Worm (Caenorhabditis elegans): Measurements from ENCODE around the gene C14B1.2.

ce11 chrIII:3736302-3736701 is 34.2 kb downstream of the C14B1.2 start, which contains the start of gene F34D10.4:
- TF ChIP-seq attf-5 (GFP tag; optimal IDR thresholded peaks at IDR 0.05) (no peak), B0261.1 (tag; optimal IDR thresholded peaks at IDR 0.05) (no peak), lin-40 (tag; optimal IDR thresholded peaks at IDR 0.05) (no peak), snpc-4 (GFP tag; optimal IDR thresholded peaks at IDR 0.05) (no peak), snpc-4 (tag; optimal IDR thresholded peaks at IDR 0.05) (no peak), Y56A3A.18 (GFP tag; IDR thresholded peaks at IDR 0.05) (no peak), dpl-1 (GFP tag; optimal IDR thresholded peaks at IDR 0.05) (no peak), unc-62 (GFP tag; optimal IDR thresholded peaks at IDR 0.05) (no peak), ets-4 (GFP tag; optimal IDR thresholded peaks at IDR 0.05) (no peak), Y67H2A.10 (GFP tag; conservative IDR thresholded peaks at IDR 0.05) (no peak), F57A8.1 (GFP tag; optimal IDR thresholded peaks at IDR 0.05) (no peak), ztf-3 (GFP tag; optimal IDR thresholded peaks at IDR 0.05) (no peak), nhr-90 (tag; optimal IDR thresholded peaks at IDR 0.05) (no peak), ceh-91 (GFP tag; IDR thresholded peaks at IDR 0.05) (no peak), B0336.3 (GFP tag; IDR thresholded peaks at IDR 0.05) (no peak)

All from whole organism, young adult.